Fruit fly (Drosophila melanogaster): Measurements from ENCODE around the gene Vps45.

The Vps45 gene

dm6 chr3R:9573812-9574587 is 10.3 kb downstream of the Vps45 start, which contains the start of gene CG9399 (continued):
- TF ChIP-seq corto (GFP tag; optimal IDR thresholded peaks at IDR 0.05) (peak; percentile 94), CG7786 (GFP tag; optimal IDR thresholded peaks at IDR 0.05) (peak; percentile 89), CG4424 (GFP tag; optimal IDR thresholded peaks at IDR 0.05) (peak; percentile 97), CG18619 (GFP tag; optimal IDR thresholded peaks at IDR 0.05) (peak; percentile 95), CG6765 (GFP tag; optimal IDR thresholded peaks at IDR 0.05) (peak; percentile 87), CG5180 (GFP tag; optimal IDR thresholded peaks at IDR 0.05) (peak; percentile 80), H15 (GFP tag; IDR thresholded peaks at IDR 0.05) (peak; percentile 99), NK7.1 (GFP tag; optimal IDR thresholded peaks at IDR 0.05) (peak; percentile 68), CG7271 (tag; optimal IDR thresholded peaks at IDR 0.05) (peak; percentile 93), cad (GFP tag; optimal IDR thresholded peaks at IDR 0.05) (no peak), CG1233 (GFP tag; optimal IDR thresholded peaks at IDR 0.05) (peak; percentile 95), CG8281 (tag; optimal IDR thresholded peaks at IDR 0.05) (peak; percentile 84), Atf-2 (GFP tag; optimal IDR thresholded peaks at IDR 0.05) (peak; percentile 91), CG10321 (GFP tag; IDR thresholded peaks at IDR 0.05) (peak; percentile 83), hb (GFP tag; IDR thresholded peaks at IDR 0.05; ENCODE audit: partially characterized antibody) (no peak), CG2875 (GFP tag; optimal IDR thresholded peaks at IDR 0.05) (peak; percentile 96), ham (GFP tag; IDR thresholded peaks at IDR 0.05) (peak; percentile 88), dysf (GFP tag; IDR thresholded peaks at IDR 0.05) (peak; percentile 98), D (optimal IDR thresholded peaks at IDR 0.05) (no peak), D (GFP tag; optimal IDR thresholded peaks at IDR 0.05) (peak; percentile 95), CG9932 (GFP tag; IDR thresholded peaks at IDR 0.05) (peak; percentile 98), pita (GFP tag; optimal IDR thresholded peaks at IDR 0.05) (peak; percentile 55), jing (GFP tag; optimal IDR thresholded peaks at IDR 0.05) (peak; percentile 95), CG7372 (GFP tag; IDR thresholded peaks at IDR 0.05) (peak; percentile 97), bab2 (GFP tag; optimal IDR thresholded peaks at IDR 0.05) (peak; percentile 94), CG42726 (GFP tag; IDR thresholded peaks at IDR 0.05; ENCODE audit: partially characterized antibody) (peak; percentile 62; the same call in 1 of the 2 replicates), gsb (GFP tag; IDR thresholded peaks at IDR 0.05) (peak; percentile 94), Xbp1 (GFP tag; optimal IDR thresholded peaks at IDR 0.05) (peak; percentile 99), CG1792 (GFP tag; optimal IDR thresholded peaks at IDR 0.05) (peak; percentile 84), CG10543 (GFP tag; optimal IDR thresholded peaks at IDR 0.05) (peak; percentile 90), dati (GFP tag; IDR thresholded peaks at IDR 0.05) (peak; percentile 96), Ets97D (GFP tag; optimal IDR thresholded peaks at IDR 0.05) (peak; percentile 94), Optix (GFP tag; IDR thresholded peaks at IDR 0.05) (peak; percentile 98), CG12071 (GFP tag; optimal IDR thresholded peaks at IDR 0.05) (peak; percentile 87), dm (GFP tag; optimal IDR thresholded peaks at IDR 0.05) (peak; percentile 79), jumu (GFP tag; optimal IDR thresholded peaks at IDR 0.05) (peak; percentile 91), crol (GFP tag; IDR thresholded peaks at IDR 0.05) (peak; percentile 77), D19B (GFP tag; optimal IDR thresholded peaks at IDR 0.05) (peak; percentile 81), CG10565 (GFP tag; optimal IDR thresholded peaks at IDR 0.05) (peak; percentile 81), peb (GFP tag; IDR thresholded peaks at IDR 0.05) (peak; percentile 95), CG10462 (GFP tag; optimal IDR thresholded peaks at IDR 0.05) (peak; percentile 98), exex (tag; optimal IDR thresholded peaks at IDR 0.05) (peak; percentile 74), Lpt (GFP tag; optimal IDR thresholded peaks at IDR 0.05) (no peak), sd (tag; optimal IDR thresholded peaks at IDR 0.05) (peak; percentile 84), CG1024 (GFP tag; IDR thresholded peaks at IDR 0.05) (peak; percentile 93), ap (GFP tag; IDR thresholded peaks at IDR 0.05) (peak; percentile 98), sens (GFP tag) (peak; percentile 99), CG1647 (GFP tag; optimal IDR thresholded peaks at IDR 0.05) (peak; percentile 93), caup (GFP tag; optimal IDR thresholded peaks at IDR 0.05; ENCODE audit: severe bottlenecking) (peak; percentile 95), Ssrp (tag; optimal IDR thresholded peaks at IDR 0.05) (peak; percentile 99)

All from whole organism, embryonic.